Fruit fly (Drosophila melanogaster) whole organism, embryonic: ENCODE measurements around the gene CG11307.

Experiments
- Abd-B ChIP-seq: fragments of 200-800 bp; sonication (Bioruptor generic); optimal IDR thresholded peaks from 2 replicates; lab custom pipeline; 2018; ENCODE audit warnings: missing biosample characterization, mild to moderate bottlenecking, missing genetic modification characterization, moderate library complexity
- Antp ChIP-seq: fragments of 200-800 bp; sonication (Bioruptor generic); optimal IDR thresholded peaks from 3 replicates; lab custom pipeline; 2016; ENCODE audit warnings: missing biosample characterization, missing genetic modification characterization
- CG1024 ChIP-seq: fragments of 200-800 bp; sonication (Bioruptor generic); IDR thresholded peaks from 2 replicates; pipeline ENCODE4 v1.3.6; 2022; ENCODE audit warnings: missing biosample characterization, missing genetic modification characterization
- CG11093 ChIP-seq: fragments of 200-800 bp; sonication (Bioruptor generic); IDR thresholded peaks from 3 replicates; pipeline ENCODE4 v1.3.6; 2022; ENCODE audit warnings: missing biosample characterization, missing genetic modification characterization
- CG11696 ChIP-seq: fragments of 200-800 bp; sonication (Bioruptor generic); IDR thresholded peaks from 2 replicates; pipeline ENCODE4 v1.3.6; 2022; ENCODE audit warnings: missing biosample characterization, missing genetic modification characterization
- CG14965 ChIP-seq: fragments of 200-800 bp; sonication (Bioruptor generic); optimal IDR thresholded peaks from 2 replicates; lab custom pipeline; 2016; ENCODE audit warnings: missing biosample characterization, missing genetic modification characterization, borderline replicate concordance
- CG15073 ChIP-seq: fragments of 200-800 bp; sonication (Bioruptor generic); optimal IDR thresholded peaks from 2 replicates; lab custom pipeline; 2016; ENCODE audit warnings: missing biosample characterization, missing genetic modification characterization
- CG17359 ChIP-seq: fragments of 200-800 bp; sonication (Bioruptor generic); optimal IDR thresholded peaks from 3 replicates; lab custom pipeline; 2018; ENCODE audit warnings: missing biosample characterization, mild to moderate bottlenecking, missing genetic modification characterization, moderate library complexity
- CG17612 ChIP-seq: fragments of 200-800 bp; sonication (Bioruptor generic); IDR thresholded peaks from 2 replicates; pipeline ENCODE4 v1.3.6; 2022; ENCODE audit warnings: missing biosample characterization, missing genetic modification characterization
- CG1792 ChIP-seq: fragments of 200-800 bp; sonication (Bioruptor generic); optimal IDR thresholded peaks from 2 replicates; lab custom pipeline; 2016; ENCODE audit warnings: missing biosample characterization, missing genetic modification characterization
- CG18764 ChIP-seq: fragments of 200-800 bp; sonication (Bioruptor generic); optimal IDR thresholded peaks from 3 replicates; lab custom pipeline; 2016; ENCODE audit warnings: missing biosample characterization, missing genetic modification characterization
- CG30431 ChIP-seq: fragments of 200-800 bp; sonication (Bioruptor generic); optimal IDR thresholded peaks from 2 replicates; lab custom pipeline; 2017; ENCODE audit warnings: missing biosample characterization, missing genetic modification characterization
- CG32767 ChIP-seq: fragments of 200-800 bp; sonication (Bioruptor generic); IDR thresholded peaks from 2 replicates; pipeline ENCODE4 v1.3.6; 2022; ENCODE audit warnings: missing biosample characterization, missing genetic modification characterization
- CG32772 ChIP-seq: fragments of 200-800 bp; sonication (Bioruptor generic); IDR thresholded peaks from 2 replicates; pipeline ENCODE4 v1.3.6; 2022; ENCODE audit warnings: missing biosample characterization, missing genetic modification characterization
- CG3726 ChIP-seq: fragments of 200-800 bp; sonication (Bioruptor generic); IDR thresholded peaks from 3 replicates; pipeline ENCODE4, ENCODE4 v1.3.6; 2022; ENCODE audit warnings: missing biosample characterization, missing genetic modification characterization
- CG6254 ChIP-seq: fragments of 200-800 bp; sonication (Bioruptor generic); optimal IDR thresholded peaks from 3 replicates; lab custom pipeline; 2017; ENCODE audit warnings: mild to moderate bottlenecking, missing biosample characterization, missing genetic modification reagents, missing genetic modification characterization
- CG6765 ChIP-seq: fragments of 200-800 bp; sonication (Bioruptor generic); optimal IDR thresholded peaks from 3 replicates; lab custom pipeline; 2017; ENCODE audit warnings: missing biosample characterization, mild to moderate bottlenecking, missing genetic modification characterization
- CG6854 ChIP-seq: fragments of 200-800 bp; sonication (Bioruptor generic); optimal IDR thresholded peaks from 3 replicates; lab custom pipeline; 2017; ENCODE audit warnings: missing biosample characterization, mild to moderate bottlenecking, missing genetic modification characterization
- CG7357 ChIP-seq: fragments of 200-800 bp; sonication (Bioruptor generic); IDR thresholded peaks from 3 replicates; pipeline ENCODE4 v1.3.6; 2022; ENCODE audit warnings: missing biosample characterization, missing genetic modification characterization
- CG9876 ChIP-seq: fragments of 200-800 bp; sonication (Bioruptor generic); optimal IDR thresholded peaks from 2 replicates; lab custom pipeline; 2016; ENCODE audit warnings: missing biosample characterization, missing genetic modification characterization
- E2f1 ChIP-seq: fragments of 200-800 bp; sonication (Bioruptor generic); IDR thresholded peaks from 2 replicates; pipeline ENCODE4 v1.3.6; 2022; ENCODE audit warnings: missing biosample characterization, missing genetic modification characterization
- GATAe ChIP-seq: fragments of 200-800 bp; sonication (Bioruptor generic); conservative IDR thresholded peaks from 2 replicates; pipeline ENCODE4 v1.3.6; 2022; ENCODE audit warnings: missing biosample characterization, missing genetic modification characterization
- Jarid2 ChIP-seq: fragments of 200-800 bp; sonication (Bioruptor generic); optimal IDR thresholded peaks from 3 replicates; lab custom pipeline; 2017; ENCODE audit warnings: mild to moderate bottlenecking, missing biosample characterization, missing genetic modification reagents, missing genetic modification characterization
- Myb ChIP-seq: fragments of 200-800 bp; sonication (Bioruptor generic); optimal IDR thresholded peaks from 2 replicates; lab custom pipeline; 2016; ENCODE audit warnings: missing biosample characterization, missing genetic modification characterization
- Pdp1 ChIP-seq, 2 experiments: fragments of 200-800 bp; sonication (Bioruptor generic); optimal IDR thresholded peaks; 3 replicates each; lab custom pipeline; 2016; ENCODE audit warnings: missing biosample characterization in 2 of 2, missing genetic modification characterization in 2 of 2, mild to moderate bottlenecking in 1 of 2, moderate library complexity in 1 of 2
- Ptx1 ChIP-seq: fragments of 200-800 bp; sonication (Bioruptor generic); IDR thresholded peaks from 2 replicates; pipeline ENCODE4 v1.3.6; 2022; ENCODE audit warnings: missing biosample characterization, missing genetic modification characterization
- Rfx ChIP-seq: fragments of 200-800 bp; sonication (Bioruptor generic); IDR thresholded peaks from 2 replicates; pipeline ENCODE4 v1.3.6; 2022; ENCODE audit warnings: missing biosample characterization, missing genetic modification characterization
- Xrp1 ChIP-seq: fragments of 200-800 bp; sonication (Bioruptor generic); IDR thresholded peaks from 2 replicates; pipeline ENCODE4 v1.3.6; 2022; ENCODE audit warnings: missing biosample characterization, missing genetic modification characterization
- bsh ChIP-seq, 2 experiments: fragments of 200-800 bp; sonication (Bioruptor generic); optimal IDR thresholded peaks; 2 replicates each; lab custom pipeline; 2017 to 2018; ENCODE audit warnings: mild to moderate bottlenecking in 2 of 2, missing biosample characterization in 2 of 2, missing genetic modification characterization in 2 of 2, moderate library complexity in 1 of 2
- cato ChIP-seq: fragments of 200-800 bp; sonication (Bioruptor generic); optimal IDR thresholded peaks from 2 replicates; lab custom pipeline; 2016; ENCODE audit warnings: missing biosample characterization, missing genetic modification characterization, borderline replicate concordance
- chn ChIP-seq: fragments of 200-800 bp; sonication (Bioruptor generic); optimal IDR thresholded peaks from 2 replicates; lab custom pipeline; 2016; ENCODE audit warnings: missing biosample characterization, missing genetic modification characterization
- ewg ChIP-seq: fragments of 200-800 bp; sonication (Bioruptor generic); optimal IDR thresholded peaks from 3 replicates; lab custom pipeline; 2017; ENCODE audit warnings: mild to moderate bottlenecking, missing biosample characterization, missing genetic modification reagents, missing genetic modification characterization
- exex ChIP-seq: fragments of 200-800 bp; sonication (Bioruptor generic); optimal IDR thresholded peaks from 4 replicates; lab custom pipeline; 2018; ENCODE audit warnings: missing biosample characterization, mild to moderate bottlenecking, missing genetic modification characterization, moderate library complexity
- hb ChIP-seq: fragments of 200-800 bp; sonication (Bioruptor generic); IDR thresholded peaks from 3 replicates; pipeline ENCODE4 v1.3.6; 2022; ENCODE audit warnings: missing biosample characterization, missing genetic modification characterization; ENCODE audit not compliant: partially characterized antibody
- jigr1 ChIP-seq: fragments of 200-800 bp; sonication (Bioruptor generic); IDR thresholded peaks from 3 replicates; pipeline ENCODE4 v1.3.6; 2022; ENCODE audit warnings: missing biosample characterization, missing genetic modification characterization
- lov ChIP-seq, 2 experiments: fragments of 200-800 bp in 1 of 2; fragments of >200 bp in 1 of 2; sonication (Bioruptor generic) in 1 of 2; IDR thresholded peaks in 1 of 2; optimal IDR thresholded peaks in 1 of 2; 2 replicates in 1 of 2; 3 replicates in 1 of 2; pipeline versions ENCODE4 v1.3.6 to Lab custom; 2017 to 2022; ENCODE audit warnings: missing biosample characterization in 1 of 2, missing genetic modification characterization in 1 of 2
- nau ChIP-seq: fragments of 200-800 bp; sonication (Bioruptor generic); optimal IDR thresholded peaks from 3 replicates; lab custom pipeline; 2017; ENCODE audit warnings: missing biosample characterization, mild to moderate bottlenecking, missing genetic modification characterization, missing genetic modification reagents
- nom ChIP-seq: fragments of 200-800 bp; sonication (Bioruptor generic); optimal IDR thresholded peaks from 2 replicates; lab custom pipeline; 2017; ENCODE audit warnings: missing biosample characterization, missing genetic modification characterization, mild to moderate bottlenecking, moderate library complexity, missing genetic modification reagents
- psq ChIP-seq: fragments of 200-800 bp; sonication (Bioruptor generic); optimal IDR thresholded peaks from 2 replicates; lab custom pipeline; 2017; ENCODE audit warnings: missing biosample characterization, missing genetic modification characterization
- ro ChIP-seq: fragments of 200-800 bp; sonication (Bioruptor generic); IDR thresholded peaks from 2 replicates; pipeline ENCODE4 v1.3.6; 2022; ENCODE audit warnings: missing biosample characterization, missing genetic modification characterization
- run ChIP-seq: fragments of 200-800 bp; sonication (Bioruptor generic); optimal IDR thresholded peaks from 3 replicates; lab custom pipeline; 2018; ENCODE audit warnings: missing biosample characterization, mild to moderate bottlenecking, missing genetic modification characterization
- sc ChIP-seq, 3 experiments: fragments of >200 bp in 2 of 3; fragments of 200-800 bp in 1 of 3; sonication (Bioruptor generic) in 1 of 3; optimal IDR thresholded peaks; 2 replicates in 2 of 3; 3 replicates in 1 of 3; lab custom pipeline; 2017; ENCODE audit warnings: mild to moderate bottlenecking in 1 of 3, missing biosample characterization in 1 of 3, missing genetic modification characterization in 1 of 3, missing genetic modification reagents in 1 of 3
- stc ChIP-seq: fragments of 200-800 bp; sonication (Bioruptor generic); IDR thresholded peaks from 2 replicates; pipeline ENCODE4 v1.3.6; 2022; ENCODE audit warnings: missing biosample characterization, missing genetic modification characterization
- tgo ChIP-seq: fragments of 200-800 bp; sonication (Bioruptor generic); IDR thresholded peaks from 3 replicates; pipeline ENCODE4 v1.3.6; 2022; ENCODE audit warnings: missing biosample characterization, missing genetic modification characterization
- tin ChIP-seq: fragments of 200-800 bp; sonication (Bioruptor generic); optimal IDR thresholded peaks from 3 replicates; lab custom pipeline; 2016; ENCODE audit warnings: missing biosample characterization, missing genetic modification characterization
- tio ChIP-seq: fragments of 200-800 bp; sonication (Bioruptor generic); optimal IDR thresholded peaks from 2 replicates; lab custom pipeline; 2017; ENCODE audit warnings: missing biosample characterization, missing genetic modification characterization, inconsistent platforms
- unpg ChIP-seq: fragments of 200-800 bp; sonication (Bioruptor generic); optimal IDR thresholded peaks from 3 replicates; lab custom pipeline; 2018; ENCODE audit warnings: missing biosample characterization, mild to moderate bottlenecking, missing genetic modification characterization, moderate library complexity
- wor ChIP-seq: fragments of 200-800 bp; sonication (Bioruptor generic); IDR thresholded peaks from 2 replicates; pipeline ENCODE4 v1.3.6; 2022; ENCODE audit warnings: missing biosample characterization, missing genetic modification characterization
- yki ChIP-seq: fragments of >200 bp; optimal IDR thresholded peaks from 3 replicates; lab custom pipeline; 2018
- zfh1 ChIP-seq: fragments of 200-800 bp; sonication (Bioruptor generic); IDR thresholded peaks from 3 replicates; pipeline ENCODE4 v1.3.6; 2022; ENCODE audit warnings: missing biosample characterization, missing genetic modification characterization

Gene CG11307

DNA sequence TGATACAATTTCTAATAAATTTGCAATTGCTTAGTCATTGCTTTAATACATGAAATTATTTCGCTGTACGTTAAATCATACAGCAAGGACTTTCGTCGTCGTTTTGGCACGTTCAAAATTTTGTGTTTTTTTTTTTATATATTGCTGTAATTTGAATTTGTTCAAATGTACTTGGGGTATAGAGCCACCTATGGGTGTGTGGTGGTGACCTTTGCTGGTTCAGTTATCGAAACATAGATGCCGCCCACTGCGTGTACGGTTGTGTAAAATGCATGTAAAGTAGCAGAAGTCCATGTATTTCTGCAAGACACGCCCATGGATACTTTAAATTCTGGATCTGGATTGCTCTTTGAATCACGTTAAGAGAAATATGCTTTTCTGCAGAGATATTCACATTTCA lies 13.2 kb upstream of the CG11307 start (continued):
- TF ChIP-seq jigr1 (GFP tag; lab: Robert Waterston, UW) (no peak), zfh1 (peak; percentile 49; the same call in 1 of the 3 replicates), Ptx1 (GFP tag; lab: Robert Waterston, UW) (no peak), Antp (GFP tag; lab: Kevin White, UChicago) (peak; percentile 69), nom (no peak), CG30431 (GFP tag; lab: Kevin White, UChicago) (peak; percentile 21), Jarid2 (GFP tag; lab: Kevin White, UChicago) (peak; percentile 72), CG1792 (GFP tag; lab: Kevin White, UChicago) (peak; percentile 44), CG32767 (0 out of 2 replicates have a peak, but pooled peaks have one; percentile 34), CG6254 (GFP tag; lab: Kevin White, UChicago) (no peak), stc (GFP tag; lab: Robert Waterston, UW) (0 out of 2 replicates have a peak, but pooled peaks have one; percentile 12), tin (GFP tag; lab: Kevin White, UChicago) (peak; percentile 72), CG17612 (no peak), ro (no peak), ewg (GFP tag; lab: Kevin White, UChicago) (no peak), Pdp1 (GFP tag; optimal IDR thresholded peaks at IDR 0.05; lab: Kevin White, UChicago) (peak in 1 of 2 experiments; percentile 70), GATAe (GFP tag; lab: Robert Waterston, UW) (no peak), CG9876 (GFP tag; lab: Kevin White, UChicago) (peak; percentile 75), lov (optimal IDR thresholded peaks at IDR 0.05; lab: Kevin White, UChicago) (no peak), lov (GFP tag; IDR thresholded peaks at IDR 0.05; lab: Robert Waterston, UW) (no peak), CG7357 (GFP tag; lab: Robert Waterston, UW) (no peak), CG15073 (GFP tag; lab: Kevin White, UChicago) (no peak), CG11093 (GFP tag; lab: Robert Waterston, UW) (no peak), psq (GFP tag; lab: Kevin White, UChicago) (peak; percentile 27), hb (0 out of 3 replicates have a peak, but pooled peaks have one; percentile 32), CG1024 (peak; percentile 35; the same call in 1 of the 2 replicates), tgo (GFP tag; lab: Robert Waterston, UW) (peak; percentile 59), CG17359 (peak; percentile 68), CG11696 (no peak), sc (optimal IDR thresholded peaks at IDR 0.05; lab: Kevin White, UChicago) (no peak), sc (GFP tag; optimal IDR thresholded peaks at IDR 0.05; lab: Kevin White, UChicago) (no peak), Rfx (GFP tag; lab: Robert Waterston, UW) (peak; percentile 87), CG18764 (peak; percentile 52), unpg (no peak), tio (GFP tag; lab: Kevin White, UChicago) (peak; percentile 17), wor (GFP tag; lab: Robert Waterston, UW) (0 out of 2 replicates have a peak, but pooled peaks have one; percentile 17), CG6854 (no peak), cato (GFP tag; lab: Kevin White, UChicago) (no peak), Abd-B (GFP tag; lab: Kevin White, UChicago) (no peak), run (tag; lab: Kevin White, UChicago) (no peak), yki (peak; percentile 62), Myb (GFP tag; lab: Kevin White, UChicago) (peak; percentile 78), nau (no peak), bsh (GFP tag; optimal IDR thresholded peaks at IDR 0.05; lab: Kevin White, UChicago) (no peak), CG14965 (GFP tag; lab: Kevin White, UChicago) (peak; percentile 39), exex (tag; lab: Kevin White, UChicago) (no peak), E2f1 (GFP tag; lab: Robert Waterston, UW) (peak; percentile 67; the same call in 1 of the 2 replicates), CG6765 (GFP tag; lab: Kevin White, UChicago) (no peak), chn (peak; percentile 54), CG3726 (peak; percentile 18; the same call in 1 of the 3 replicates), Xrp1 (peak; percentile 37; the same call in 1 of the 2 replicates), CG32772 (GFP tag; lab: Robert Waterston, UW) (peak; percentile 63; the same call in 1 of the 2 replicates)
